Fruit fly (Drosophila melanogaster) whole organism, embryonic: Measurements from ENCODE around the gene CG5087.

Experiments used
- Antp ChIP-seq: fragments of 200-800 bp; sonication (Bioruptor generic); optimal IDR thresholded peaks from 3 replicates; lab custom pipeline; 2016; ENCODE audit warnings: missing biosample characterization, missing genetic modification characterization
- Asciz ChIP-seq: fragments of 200-800 bp; sonication (Bioruptor generic); optimal IDR thresholded peaks from 2 replicates; lab custom pipeline; 2017; ENCODE audit warnings: missing biosample characterization, mild to moderate bottlenecking, missing genetic modification characterization, missing genetic modification reagents
- Atf3 ChIP-seq: fragments of 200-800 bp; sonication (Bioruptor generic); optimal IDR thresholded peaks from 3 replicates; lab custom pipeline; 2016; ENCODE audit warnings: missing biosample characterization, missing genetic modification characterization
- Blimp-1 ChIP-seq: fragments of 200-800 bp; sonication (Bioruptor generic); optimal IDR thresholded peaks from 3 replicates; lab custom pipeline; 2018; ENCODE audit warnings: missing biosample characterization, missing genetic modification characterization, mild to moderate bottlenecking, moderate library complexity, missing genetic modification reagents
- CG11456 ChIP-seq: fragments of 200-800 bp; sonication (Bioruptor generic); IDR thresholded peaks from 3 replicates; pipeline ENCODE4 v1.3.6; 2022; ENCODE audit warnings: missing biosample characterization, missing genetic modification characterization
- CG11504 ChIP-seq: fragments of 200-800 bp; sonication (Bioruptor generic); optimal IDR thresholded peaks from 3 replicates; lab custom pipeline; 2019; ENCODE audit warnings: missing biosample characterization, mild to moderate bottlenecking, missing genetic modification characterization, moderate library complexity
- CG12104 ChIP-seq: fragments of 200-800 bp; sonication (Bioruptor generic); optimal IDR thresholded peaks from 3 replicates; lab custom pipeline; 2016; ENCODE audit warnings: missing biosample characterization, missing genetic modification characterization
- CG15011 ChIP-seq: fragments of 200-800 bp; sonication (Bioruptor generic); optimal IDR thresholded peaks from 3 replicates; lab custom pipeline; 2018; ENCODE audit warnings: missing biosample characterization, mild to moderate bottlenecking, missing genetic modification characterization
- CG1603 ChIP-seq: fragments of 200-800 bp; sonication (Bioruptor generic); optimal IDR thresholded peaks from 2 replicates; lab custom pipeline; 2019; ENCODE audit warnings: missing biosample characterization, mild to moderate bottlenecking, missing genetic modification characterization, moderate library complexity
- CG17361 ChIP-seq: fragments of 200-800 bp; sonication (Bioruptor generic); IDR thresholded peaks from 3 replicates; pipeline ENCODE4 v1.3.6; 2022; ENCODE audit warnings: missing biosample characterization, missing genetic modification characterization
- CG2202 ChIP-seq: fragments of 200-800 bp; sonication (Bioruptor generic); optimal IDR thresholded peaks from 2 replicates; lab custom pipeline; 2018; ENCODE audit warnings: missing biosample characterization, mild to moderate bottlenecking, missing genetic modification characterization
- CG2712 ChIP-seq: fragments of 200-800 bp; optimal IDR thresholded peaks from 3 replicates; lab custom pipeline; 2019; ENCODE audit warnings: missing biosample characterization, mild to moderate bottlenecking, missing genetic modification characterization, moderate library complexity
- CG2889 ChIP-seq: fragments of 200-800 bp; sonication (Bioruptor generic); IDR thresholded peaks from 3 replicates; pipeline ENCODE4 v1.3.6; 2022; ENCODE audit warnings: missing biosample characterization, missing genetic modification characterization
- CG31224 ChIP-seq: fragments of 200-800 bp; sonication (Bioruptor generic); IDR thresholded peaks from 2 replicates; pipeline ENCODE4 v1.3.6; 2022; ENCODE audit warnings: missing biosample characterization, missing genetic modification characterization
- CG3281 ChIP-seq: fragments of 200-800 bp; sonication (Bioruptor generic); optimal IDR thresholded peaks from 3 replicates; lab custom pipeline; 2017; ENCODE audit warnings: missing biosample characterization, mild to moderate bottlenecking, missing genetic modification characterization
- CG3838 ChIP-seq: fragments of 200-800 bp; sonication (Bioruptor generic); optimal IDR thresholded peaks from 3 replicates; lab custom pipeline; 2016; ENCODE audit warnings: missing biosample characterization, missing genetic modification characterization
- CG4424 ChIP-seq: fragments of 200-800 bp; sonication (Bioruptor generic); optimal IDR thresholded peaks from 3 replicates; lab custom pipeline; 2016; ENCODE audit warnings: missing biosample characterization, missing genetic modification characterization
- CG6272 ChIP-seq: fragments of 200-800 bp; sonication (Bioruptor generic); IDR thresholded peaks from 2 replicates; pipeline ENCODE4 v1.3.6; 2022; ENCODE audit warnings: missing biosample characterization, missing genetic modification characterization
- CG6683 ChIP-seq: fragments of 200-800 bp; sonication (Bioruptor generic); optimal IDR thresholded peaks from 2 replicates; lab custom pipeline; 2017; ENCODE audit warnings: missing biosample characterization, mild to moderate bottlenecking, missing genetic modification characterization, missing genetic modification reagents
- CG7786 ChIP-seq: fragments of 200-800 bp; sonication (Bioruptor generic); optimal IDR thresholded peaks from 2 replicates; lab custom pipeline; 2016; ENCODE audit warnings: missing biosample characterization, missing genetic modification characterization
- CG7963 ChIP-seq: fragments of 200-800 bp; sonication (Bioruptor generic); IDR thresholded peaks from 3 replicates; pipeline ENCODE4 v1.3.6; 2022; ENCODE audit warnings: missing biosample characterization, missing genetic modification characterization; ENCODE audit not compliant: partially characterized antibody
- CHES-1-like ChIP-seq: fragments of 200-800 bp; sonication (Bioruptor generic); optimal IDR thresholded peaks from 2 replicates; lab custom pipeline; 2016; ENCODE audit warnings: missing biosample characterization, missing genetic modification characterization
- Dfd ChIP-seq, 2 experiments: fragments of >200 bp; optimal IDR thresholded peaks; 2 replicates each; lab custom pipeline; 2017; ENCODE audit warnings: missing biosample characterization in 2 of 2, missing genetic modification characterization in 2 of 2
- Dp ChIP-seq: fragments of 200-800 bp; sonication (Bioruptor generic); optimal IDR thresholded peaks from 2 replicates; lab custom pipeline; 2018; ENCODE audit warnings: missing biosample characterization, mild to moderate bottlenecking, missing genetic modification characterization, moderate library complexity
- Fer3 ChIP-seq: fragments of 200-800 bp; sonication (Bioruptor generic); optimal IDR thresholded peaks from 2 replicates; lab custom pipeline; 2018; ENCODE audit warnings: missing biosample characterization, mild to moderate bottlenecking, missing genetic modification characterization, moderate library complexity
- H15 ChIP-seq: fragments of 200-800 bp; sonication (Bioruptor generic); IDR thresholded peaks from 3 replicates; pipeline ENCODE4 v1.3.6; 2022; ENCODE audit warnings: missing biosample characterization, missing genetic modification characterization
- HLH4C ChIP-seq: fragments of 200-800 bp; sonication (Bioruptor generic); IDR thresholded peaks from 3 replicates; pipeline ENCODE4 v1.3.6; 2022; ENCODE audit warnings: missing biosample characterization, missing genetic modification characterization; ENCODE audit not compliant: partially characterized antibody
- HLHmδ ChIP-seq: fragments of 200-800 bp; sonication (Bioruptor generic); optimal IDR thresholded peaks from 2 replicates; lab custom pipeline; 2018; ENCODE audit warnings: missing biosample characterization, mild to moderate bottlenecking, missing genetic modification characterization, moderate library complexity
- Hey ChIP-seq: fragments of 200-800 bp; sonication (Bioruptor generic); optimal IDR thresholded peaks from 3 replicates; lab custom pipeline; 2018; ENCODE audit warnings: missing biosample characterization, mild to moderate bottlenecking, missing genetic modification characterization
- Hr78 ChIP-seq, 2 experiments: fragments of 200-800 bp in 1 of 2; fragments of >200 bp in 1 of 2; sonication (Bioruptor generic) in 1 of 2; optimal IDR thresholded peaks; 2 replicates each; lab custom pipeline; 2017 to 2019; ENCODE audit warnings: missing biosample characterization in 2 of 2, missing genetic modification characterization in 2 of 2, mild to moderate bottlenecking in 1 of 2, moderate library complexity in 1 of 2
- MESR4 ChIP-seq: fragments of 200-800 bp; sonication (Bioruptor generic); optimal IDR thresholded peaks from 2 replicates; lab custom pipeline; 2018; ENCODE audit warnings: missing biosample characterization, mild to moderate bottlenecking, missing genetic modification characterization, moderate library complexity
- NK7.1 ChIP-seq: fragments of 200-800 bp; sonication (Bioruptor generic); optimal IDR thresholded peaks from 3 replicates; lab custom pipeline; 2016; ENCODE audit warnings: missing biosample characterization, missing genetic modification characterization
- ab ChIP-seq: fragments of 200-800 bp; sonication (Bioruptor generic); optimal IDR thresholded peaks from 2 replicates; lab custom pipeline; 2016; ENCODE audit warnings: missing biosample characterization, missing genetic modification characterization
- chif ChIP-seq, 2 experiments: fragments of 200-800 bp; sonication (Bioruptor generic); optimal IDR thresholded peaks; 3 replicates each; lab custom pipeline; 2016; ENCODE audit warnings: missing biosample characterization in 2 of 2, missing genetic modification characterization in 2 of 2
- ci ChIP-seq: fragments of 200-800 bp; sonication (Bioruptor generic); IDR thresholded peaks from 3 replicates; pipeline ENCODE4 v1.3.6; 2022; ENCODE audit warnings: missing biosample characterization, missing genetic modification characterization
- crp ChIP-seq, 2 experiments: fragments of 200-800 bp; sonication (Bioruptor generic); optimal IDR thresholded peaks; 2 replicates in 1 of 2; 3 replicates in 1 of 2; lab custom pipeline; 2017; ENCODE audit warnings: missing biosample characterization in 2 of 2, missing genetic modification characterization in 2 of 2, mild to moderate bottlenecking in 1 of 2, moderate library complexity in 1 of 2
- dimm ChIP-seq: fragments of 200-800 bp; sonication (Bioruptor generic); IDR thresholded peaks from 2 replicates; pipeline ENCODE4 v1.3.6; 2022; ENCODE audit warnings: missing biosample characterization, missing genetic modification characterization
- dm ChIP-seq: fragments of 200-800 bp; sonication (Bioruptor generic); optimal IDR thresholded peaks from 3 replicates; lab custom pipeline; 2016; ENCODE audit warnings: missing biosample characterization, missing genetic modification characterization
- fd96Cb ChIP-seq: fragments of 200-800 bp; sonication (Bioruptor generic); optimal IDR thresholded peaks from 2 replicates; lab custom pipeline; 2018; ENCODE audit warnings: missing biosample characterization, mild to moderate bottlenecking, missing genetic modification characterization, moderate library complexity
- fu2 ChIP-seq: fragments of 200-800 bp; sonication (Bioruptor generic); optimal IDR thresholded peaks from 2 replicates; lab custom pipeline; 2016; ENCODE audit warnings: missing biosample characterization, missing genetic modification characterization
- her ChIP-seq: fragments of 200-800 bp; sonication (Bioruptor generic); optimal IDR thresholded peaks from 2 replicates; lab custom pipeline; 2016; ENCODE audit warnings: missing biosample characterization, missing genetic modification characterization
- kay ChIP-seq: fragments of 200-800 bp; sonication (Bioruptor generic); optimal IDR thresholded peaks from 2 replicates; lab custom pipeline; 2016; ENCODE audit warnings: missing biosample characterization, missing genetic modification characterization
- ken ChIP-seq: fragments of 200-800 bp; sonication (Bioruptor generic); IDR thresholded peaks from 3 replicates; pipeline ENCODE4 v1.3.6; 2022; ENCODE audit warnings: missing biosample characterization, missing genetic modification characterization
- p53 ChIP-seq: fragments of 200-800 bp; sonication (Bioruptor generic); optimal IDR thresholded peaks from 2 replicates; lab custom pipeline; 2016; ENCODE audit warnings: missing biosample characterization, missing genetic modification characterization
- pb ChIP-seq: fragments of 200-800 bp; sonication (Bioruptor generic); optimal IDR thresholded peaks from 3 replicates; lab custom pipeline; 2016; ENCODE audit warnings: missing biosample characterization, missing genetic modification characterization
- peb ChIP-seq: fragments of 200-800 bp; sonication (Bioruptor generic); IDR thresholded peaks from 2 replicates; pipeline ENCODE4 v1.3.6; 2022; ENCODE audit warnings: missing biosample characterization, missing genetic modification characterization
- phol ChIP-seq: fragments of 200-800 bp; sonication (Bioruptor generic); optimal IDR thresholded peaks from 3 replicates; lab custom pipeline; 2018; ENCODE audit warnings: missing biosample characterization, mild to moderate bottlenecking, missing genetic modification characterization, moderate library complexity
- vvl ChIP-seq: fragments of 200-800 bp; sonication (Bioruptor generic); IDR thresholded peaks from 2 replicates; pipeline ENCODE4 v1.3.6; 2022; ENCODE audit warnings: missing biosample characterization, missing genetic modification characterization
- zen2 ChIP-seq: fragments of 200-800 bp; sonication (Bioruptor generic); IDR thresholded peaks from 3 replicates; pipeline ENCODE4 v1.3.6; 2022; ENCODE audit warnings: missing biosample characterization, missing genetic modification characterization; ENCODE audit not compliant: partially characterized antibody
- zfh1 ChIP-seq: fragments of 200-800 bp; sonication (Bioruptor generic); IDR thresholded peaks from 3 replicates; pipeline ENCODE4 v1.3.6; 2022; ENCODE audit warnings: missing biosample characterization, missing genetic modification characterization

The CG5087 gene

DNA sequence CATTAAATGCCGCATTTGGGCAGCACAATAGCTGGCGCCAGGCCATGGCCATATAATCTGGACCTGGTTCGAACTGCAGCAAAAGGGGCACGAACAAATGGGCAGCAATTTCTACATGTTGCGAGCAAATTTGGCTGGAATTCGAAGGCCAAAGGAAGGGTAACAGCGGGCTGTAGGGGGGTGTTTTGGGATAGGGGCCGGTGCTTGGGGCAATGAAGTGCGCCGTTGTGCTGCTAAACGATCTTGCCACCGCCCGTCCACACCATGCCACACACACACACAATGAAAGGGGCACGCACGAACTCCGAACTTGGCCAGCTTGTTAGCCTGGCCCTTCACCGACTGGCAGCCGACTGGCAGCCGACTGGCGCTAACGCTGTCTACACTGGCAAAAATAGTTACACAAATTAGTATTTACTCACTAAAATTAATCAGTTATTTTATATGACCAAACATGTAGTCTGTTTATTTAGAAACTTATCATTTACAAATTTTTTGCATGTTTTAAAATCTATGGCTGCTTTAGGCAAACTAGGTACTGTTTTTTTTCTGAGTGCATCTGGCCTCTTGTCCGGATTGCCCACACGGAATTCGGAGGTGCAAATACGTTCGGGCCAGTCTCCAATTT lies 36.1 kb downstream of the CG5087 start (continued):
- no peak for TF ChIP-seq CG6683 (GFP tag; lab: Kevin White, UChicago)
- TF ChIP-seq Antp (GFP tag; lab: Kevin White, UChicago): no peak
- no peak for TF ChIP-seq her
- no peak for TF ChIP-seq CG11456 (GFP tag; lab: Robert Waterston, UW)
- TF ChIP-seq CG7963 (GFP tag; lab: Robert Waterston, UW): no peak
- TF ChIP-seq CG2712 (tag; lab: Kevin White, UChicago): peak; percentile 85
- TF ChIP-seq CG6272 (GFP tag; lab: Robert Waterston, UW): peak; percentile 35; the same call in 1 of the 2 replicates
- TF ChIP-seq chif (GFP tag; optimal IDR thresholded peaks at IDR 0.05; lab: Kevin White, UChicago): peak; percentile 43 to 60
- no peak for TF ChIP-seq CG7786
- TF ChIP-seq CG1603 (tag; lab: Kevin White, UChicago): peak; percentile 0
- TF ChIP-seq CG4424 (GFP tag; lab: Kevin White, UChicago): peak; percentile 83
- TF ChIP-seq peb (GFP tag; lab: Robert Waterston, UW): peak; percentile 63; the same call in 1 of the 2 replicates
- peak; percentile 30 for TF ChIP-seq CG15011
- TF ChIP-seq CG3838: no peak
- TF ChIP-seq CG11504 (tag; lab: Kevin White, UChicago): peak; percentile 80
- TF ChIP-seq zen2: no peak
- TF ChIP-seq fu2: no peak
- TF ChIP-seq Hr78 (GFP tag; optimal IDR thresholded peaks at IDR 0.05; lab: Kevin White, UChicago): peak in 1 of 2 experiments; percentile 33
- peak; percentile 81 for TF ChIP-seq Blimp-1
- no peak for TF ChIP-seq crp (GFP tag; optimal IDR thresholded peaks at IDR 0.05; lab: Kevin White, UChicago)
- TF ChIP-seq CG3281 (GFP tag; lab: Kevin White, UChicago): no peak
- no peak for TF ChIP-seq HLH4C
- TF ChIP-seq phol (tag; lab: Kevin White, UChicago): peak; percentile 87
- TF ChIP-seq Asciz: peak; percentile 67
- peak; percentile 33; the same call in 2 of the 3 replicates for TF ChIP-seq CG17361
- TF ChIP-seq ci (GFP tag; lab: Robert Waterston, UW): peak; percentile 83
- TF ChIP-seq CG2202 (tag; lab: Kevin White, UChicago): peak; percentile 29
- TF ChIP-seq Dfd (GFP tag; optimal IDR thresholded peaks at IDR 0.05; lab: Kevin White, UChicago): no peak
- TF ChIP-seq NK7.1 (GFP tag; lab: Kevin White, UChicago): no peak
- TF ChIP-seq kay (GFP tag; lab: Kevin White, UChicago): no peak
- 0 out of 2 replicates have a peak, but pooled peaks have one; percentile 15 for TF ChIP-seq dimm (GFP tag; lab: Robert Waterston, UW)
- TF ChIP-seq p53 (GFP tag; lab: Kevin White, UChicago): no peak
- TF ChIP-seq HLHmδ (GFP tag; lab: Kevin White, UChicago): no peak
- TF ChIP-seq CHES-1-like: no peak
- TF ChIP-seq fd96Cb (tag; lab: Kevin White, UChicago): peak; percentile 81
- no peak for TF ChIP-seq Hey (tag; lab: Kevin White, UChicago)
- peak; percentile 70 for TF ChIP-seq H15 (GFP tag; lab: Robert Waterston, UW)
- no peak for TF ChIP-seq Dp (GFP tag; lab: Kevin White, UChicago)
- TF ChIP-seq ab (GFP tag; lab: Kevin White, UChicago): no peak
- TF ChIP-seq Fer3: peak; percentile 39
- TF ChIP-seq CG31224: peak; percentile 18; the same call in 1 of the 2 replicates
- no peak for TF ChIP-seq ken (GFP tag; lab: Robert Waterston, UW)
- peak; percentile 81 for TF ChIP-seq vvl (GFP tag; lab: Robert Waterston, UW)
- 0 out of 3 replicates have a peak, but pooled peaks have one; percentile 24 for TF ChIP-seq CG2889 (GFP tag; lab: Robert Waterston, UW)
- no peak for TF ChIP-seq MESR4
- peak; percentile 89 for TF ChIP-seq zfh1
- TF ChIP-seq CG12104: peak; percentile 57
- peak; percentile 28 for TF ChIP-seq Atf3 (GFP tag; lab: Kevin White, UChicago)
- TF ChIP-seq pb: no peak
- no peak for TF ChIP-seq dm
